Worm (Caenorhabditis elegans): ENCODE results near the gene prmt-5.

The prmt-5 gene

ce11 chrIII:5180588-5180987 lies 49.8 kb upstream of the prmt-5 start:
- no peak for TF ChIP-seq mxl-1 (tag; optimal IDR thresholded peaks at IDR 0.05)
- TF ChIP-seq attf-6 (GFP tag; IDR thresholded peaks at IDR 0.05): no peak
- peak; percentile 57 for TF ChIP-seq nhr-80 (tag; optimal IDR thresholded peaks at IDR 0.05)
- no peak for TF ChIP-seq atf-7 (tag; optimal IDR thresholded peaks at IDR 0.05)
- peak; percentile 33; the same call in 1 of the 2 replicates for TF ChIP-seq dox-1 (GFP tag; IDR thresholded peaks at IDR 0.05)
- TF ChIP-seq mes-4 (tag; optimal IDR thresholded peaks at IDR 0.05): no peak

- TF ChIP-seq C17E4.6 (GFP tag; IDR thresholded peaks at IDR 0.05): no peak
- no peak for TF ChIP-seq nfya-2 (GFP tag; IDR thresholded peaks at IDR 0.05)
- TF ChIP-seq ekl-4 (GFP tag; IDR thresholded peaks at IDR 0.05): peak; percentile 54; the same call in 1 of the 2 replicates
- TF ChIP-seq lsl-1 (GFP tag; optimal IDR thresholded peaks at IDR 0.05): peak; percentile 67
- peak; percentile 67 for TF ChIP-seq D2030.7 (GFP tag; IDR thresholded peaks at IDR 0.05)
- no peak for TF ChIP-seq tbx-9 (tag; optimal IDR thresholded peaks at IDR 0.05; ENCODE audit: borderline replicate concordance)
- TF ChIP-seq fkh-3 (tag; optimal IDR thresholded peaks at IDR 0.05): no peak
- peak; percentile 67 for TF ChIP-seq ceh-91 (GFP tag; IDR thresholded peaks at IDR 0.05)
- TF ChIP-seq dox-1 (GFP tag; IDR thresholded peaks at IDR 0.05): peak; percentile 66
- no peak for TF ChIP-seq F57A8.1 (GFP tag; optimal IDR thresholded peaks at IDR 0.05)
- no peak for TF ChIP-seq snpc-3.4 (tag; optimal IDR thresholded peaks at IDR 0.05)
- TF ChIP-seq mxl-1 (tag; optimal IDR thresholded peaks at IDR 0.05): no peak
- no peak for TF ChIP-seq F22D6.2 (tag; optimal IDR thresholded peaks at IDR 0.05)
- TF ChIP-seq ZK185.1 (tag; optimal IDR thresholded peaks at IDR 0.05; ENCODE audit: poor library complexity, severe bottlenecking): no peak
- no peak for TF ChIP-seq B0336.3 (GFP tag; IDR thresholded peaks at IDR 0.05)
- peak; percentile 45 for TF ChIP-seq lin-54 (GFP tag; optimal IDR thresholded peaks at IDR 0.05)
- TF ChIP-seq sptf-2 (GFP tag; optimal IDR thresholded peaks at IDR 0.05): no peak
- no peak for TF ChIP-seq F23B12.7 (tag; optimal IDR thresholded peaks at IDR 0.05; ENCODE audit: insufficient read depth)
- no peak for TF ChIP-seq ztf-28 (GFP tag; IDR thresholded peaks at IDR 0.05)
- no peak for TF ChIP-seq let-526 (GFP tag; IDR thresholded peaks at IDR 0.05)
- TF ChIP-seq atf-7 (tag; optimal IDR thresholded peaks at IDR 0.05): no peak
- peak; percentile 12 for TF ChIP-seq dpl-1 (GFP tag; optimal IDR thresholded peaks at IDR 0.05)
- no peak for TF ChIP-seq hmg-1.2 (GFP tag; IDR thresholded peaks at IDR 0.05)
- TF ChIP-seq ztf-3 (GFP tag; optimal IDR thresholded peaks at IDR 0.05): no peak
- peak; percentile 26; the same call in 1 of the 2 replicates for TF ChIP-seq F33H1.4 (GFP tag; IDR thresholded peaks at IDR 0.05)
- no peak for TF ChIP-seq unc-62 (GFP tag; optimal IDR thresholded peaks at IDR 0.05)
- peak; percentile 47; the same call in 1 of the 2 replicates for TF ChIP-seq mcd-1 (GFP tag; IDR thresholded peaks at IDR 0.05)
- no peak for TF ChIP-seq rec-8 (tag; optimal IDR thresholded peaks at IDR 0.05)
- no peak for TF ChIP-seq F10E7.11 (tag; optimal IDR thresholded peaks at IDR 0.05)
- no peak for TF ChIP-seq K12H6.12 (tag; optimal IDR thresholded peaks at IDR 0.05)
- TF ChIP-seq madf-3 (GFP tag; IDR thresholded peaks at IDR 0.05): no peak
- no peak for TF ChIP-seq sea-2 (GFP tag; IDR thresholded peaks at IDR 0.05)
- TF ChIP-seq ccch-3 (GFP tag; optimal IDR thresholded peaks at IDR 0.05): no peak
- no peak for TF ChIP-seq nfya-1 (tag; optimal IDR thresholded peaks at IDR 0.05; ENCODE audit: borderline replicate concordance, insufficient read depth)
- peak; percentile 68 for TF ChIP-seq madf-8 (GFP tag; conservative IDR thresholded peaks at IDR 0.05)
- no peak for TF ChIP-seq Y79H2A.3 (GFP tag; conservative IDR thresholded peaks at IDR 0.05)
- TF ChIP-seq ztf-18 (tag; optimal IDR thresholded peaks at IDR 0.05): no peak
- TF ChIP-seq gei-17 (GFP tag; optimal IDR thresholded peaks at IDR 0.05): no peak
- no peak for TF ChIP-seq egl-18 (GFP tag; IDR thresholded peaks at IDR 0.05)
- no peak for TF ChIP-seq lin-35 (GFP tag; optimal IDR thresholded peaks at IDR 0.05)
- no peak for TF ChIP-seq chd-7 (tag; optimal IDR thresholded peaks at IDR 0.05)
- TF ChIP-seq Y53G8AR.9 (GFP tag; conservative IDR thresholded peaks at IDR 0.05): no peak
- TF ChIP-seq nfyb-1 (GFP tag; IDR thresholded peaks at IDR 0.05): no peak
- TF ChIP-seq ama-1 (optimal IDR thresholded peaks at IDR 0.05): no peak
- TF ChIP-seq ama-1 (GFP tag; optimal IDR thresholded peaks at IDR 0.05): no peak
Observed at ce11 chrIII:5181217-5181616, 49.1 kb upstream of the prmt-5 start.
